Worm (Caenorhabditis elegans): ENCODE measurements around the gene cls-2.
A peak's percentile ranks its signal among the peaks of the same experiment; 100 is the strongest.
"Not testable (repeated sequence)": the region's sequence is repeated elsewhere in the genome, so short reads cannot be mapped to it uniquely, and the experiment has no call there.

cls-2 gene

ce11 chrIII:9054414-9055147, at the start of gene cls-2:
Gene cls-2, plus strand, starts transcription at chrIII:9055048.
- TF ChIP-seq skn-1 (tag; optimal IDR thresholded peaks at IDR 0.05) = peak; percentile 54
- peak in 1 of 2 experiments; percentile 37 for TF ChIP-seq efl-1 (optimal IDR thresholded peaks at IDR 0.05)
- peak; percentile 7 to 43 for TF ChIP-seq efl-1 (GFP tag; optimal IDR thresholded peaks at IDR 0.05 in 1 of 2)
- no peak for TF ChIP-seq ztf-11 (tag; optimal IDR thresholded peaks at IDR 0.05)
- TF ChIP-seq unc-86 (tag; optimal IDR thresholded peaks at IDR 0.05) = no peak
- TF ChIP-seq ets-5 (GFP tag; IDR thresholded peaks at IDR 0.05) = no peak
- no peak for TF ChIP-seq nhr-11 (tag; optimal IDR thresholded peaks at IDR 0.05)
- peak in 1 of 3 experiments; percentile 20 for TF ChIP-seq dpl-1 (GFP tag; optimal IDR thresholded peaks at IDR 0.05)
- TF ChIP-seq mep-1 (tag; optimal IDR thresholded peaks at IDR 0.05) = peak; percentile 16
- TF ChIP-seq fos-1 (tag; optimal IDR thresholded peaks at IDR 0.05) = no peak
- no peak for TF ChIP-seq rnt-1 (tag; optimal IDR thresholded peaks at IDR 0.05)
- TF ChIP-seq lin-35 (GFP tag; optimal IDR thresholded peaks at IDR 0.05) = peak in 1 of 2 experiments; percentile 21
- no peak for TF ChIP-seq elt-2 (tag; optimal IDR thresholded peaks at IDR 0.05)
- peak; percentile 5 to 42 for TF ChIP-seq lsy-2 (tag; optimal IDR thresholded peaks at IDR 0.05)
- no peak for TF ChIP-seq ceh-88 (GFP tag; IDR thresholded peaks at IDR 0.05)
- no peak for TF ChIP-seq aly-2 (tag; optimal IDR thresholded peaks at IDR 0.05)
- peak in 1 of 3 experiments; percentile 56 for TF ChIP-seq ceh-82 (tag; optimal IDR thresholded peaks at IDR 0.05)
- no peak for TF ChIP-seq mef-2 (tag; optimal IDR thresholded peaks at IDR 0.05)
- TF ChIP-seq zip-4 (GFP tag; optimal IDR thresholded peaks at IDR 0.05) = peak; percentile 10
- TF ChIP-seq lin-14 (GFP tag; optimal IDR thresholded peaks at IDR 0.05) = no peak

DNA sequence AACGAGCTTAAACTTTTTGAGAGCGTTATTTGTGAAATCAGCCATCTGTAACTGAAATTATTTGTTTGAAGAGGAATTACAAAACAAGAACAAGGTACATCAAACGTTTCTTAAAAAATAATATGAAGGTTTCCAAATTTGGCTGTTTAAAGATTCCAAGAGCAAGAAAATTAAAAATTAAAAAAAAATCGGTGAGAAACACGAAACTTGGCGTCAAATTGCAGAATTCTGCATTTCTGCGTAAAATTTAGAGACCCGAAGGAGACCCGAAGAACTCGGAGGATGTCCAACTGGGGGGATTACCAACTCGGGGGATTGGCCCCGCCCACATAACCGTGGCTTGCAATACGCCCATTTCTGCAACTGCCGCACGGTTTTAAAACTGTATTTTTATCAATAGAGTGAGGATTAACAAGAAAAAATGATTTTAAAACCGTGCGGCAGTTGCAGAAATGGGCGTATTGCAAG, 48.9 kb upstream of the cls-2 start, which contains the start of gene rab-6.1:
TSS of gene rab-6.1 (minus strand) at position 51 of the 468 bp plus-strand sequence.
- not testable (repeated sequence) for TF ChIP-seq pqm-1 (tag; optimal IDR thresholded peaks at IDR 0.05); dpl-1 (GFP tag; optimal IDR thresholded peaks at IDR 0.05); C04F5.9 (tag; optimal IDR thresholded peaks at IDR 0.05)

- no peak for TF ChIP-seq ceh-90 (tag; optimal IDR thresholded peaks at IDR 0.05)
- peak; percentile 3 for TF ChIP-seq C16A3.4 (tag; optimal IDR thresholded peaks at IDR 0.05)
- TF ChIP-seq lin-14 (GFP tag; optimal IDR thresholded peaks at IDR 0.05) = peak; percentile 70
- TF ChIP-seq C34B4.2 (tag; optimal IDR thresholded peaks at IDR 0.05) = no peak
- no peak for TF ChIP-seq blmp-1 (tag; optimal IDR thresholded peaks at IDR 0.05)
- peak; percentile 30 for TF ChIP-seq rnt-1 (tag; optimal IDR thresholded peaks at IDR 0.05)
- TF ChIP-seq unc-62 (GFP tag; optimal IDR thresholded peaks at IDR 0.05) = no peak
- no peak for TF ChIP-seq nhr-84 (tag; optimal IDR thresholded peaks at IDR 0.05)
- no peak for TF ChIP-seq ztf-11 (tag; optimal IDR thresholded peaks at IDR 0.05)
- TF ChIP-seq lsy-2 (tag; optimal IDR thresholded peaks at IDR 0.05) = peak in 1 of 2 experiments; percentile 21
- no peak for TF ChIP-seq nhr-28 (tag; optimal IDR thresholded peaks at IDR 0.05)
- TF ChIP-seq irx-1 (tag; optimal IDR thresholded peaks at IDR 0.05) = no peak
- TF ChIP-seq elt-2 (tag; optimal IDR thresholded peaks at IDR 0.05) = peak; percentile 59
- TF ChIP-seq sup-37 (GFP tag; optimal IDR thresholded peaks at IDR 0.05) = no peak
Observed at ce11 chrIII:9007183-9007582, 47.7 kb upstream of the cls-2 start.

- TF ChIP-seq mab-9 (GFP tag; IDR thresholded peaks at IDR 0.05) (no peak), pax-3 (tag; optimal IDR thresholded peaks at IDR 0.05) (no peak), nhr-19 (GFP tag; conservative IDR thresholded peaks at IDR 0.05) (no peak), nhr-11 (tag; optimal IDR thresholded peaks at IDR 0.05) (no peak), pag-3 (tag; optimal IDR thresholded peaks at IDR 0.05; ENCODE audit: borderline replicate concordance, insufficient read depth) (no peak), ztf-11 (tag; optimal IDR thresholded peaks at IDR 0.05) (no peak), mep-1 (tag; optimal IDR thresholded peaks at IDR 0.05) (no peak), ceh-8 (GFP tag; optimal IDR thresholded peaks at IDR 0.05) (no peak), ama-1 (optimal IDR thresholded peaks at IDR 0.05) (no peak)
Observed at ce11 chrIII:9010047-9010446, 44.8 kb upstream of the cls-2 start, which contains the start of gene F59B2.8. Gene F59B2.8, minus strand, starts transcription at chrIII:9010197.

Measured in whole organism, L1 larva.